Worm (Caenorhabditis elegans) whole organism, mixed stage, embryonic: Measurements from ENCODE around the gene clc-22.

Experiments
- M03D4.4 ChIP-seq: sonication (generic microtip); optimal IDR thresholded peaks from 2 replicates; lab custom pipeline; 2017; ENCODE audit warnings: mild to moderate bottlenecking, missing genetic modification characterization, missing compliant biosample characterization
- bed-3 ChIP-seq: fragments of 200-800 bp; sonication (Bioruptor generic); optimal IDR thresholded peaks from 3 replicates; lab custom pipeline; 2018; ENCODE audit warnings: mild to moderate bottlenecking, missing genetic modification characterization, moderate library complexity, missing compliant biosample characterization
- blmp-1 ChIP-seq: fragments of 150-350 bp; optimal IDR thresholded peaks from 2 replicates; lab custom pipeline; 2014; ENCODE audit warnings: missing biosample characterization, missing genetic modification characterization
- ceh-43 ChIP-seq: fragments of 200-800 bp; sonication (Bioruptor generic); optimal IDR thresholded peaks from 2 replicates; lab custom pipeline; 2018; ENCODE audit warnings: mild to moderate bottlenecking, missing genetic modification characterization, moderate library complexity, missing compliant biosample characterization
- ceh-83 ChIP-seq: fragments of 200-800 bp; sonication (Bioruptor generic); optimal IDR thresholded peaks from 2 replicates; lab custom pipeline; 2018; ENCODE audit warnings: mild to moderate bottlenecking, missing genetic modification characterization, missing compliant biosample characterization
- ces-1 ChIP-seq: fragments of 150-350 bp; optimal IDR thresholded peaks from 2 replicates; lab custom pipeline; 2014; ENCODE audit warnings: missing biosample characterization, missing genetic modification reagents, missing genetic modification characterization
- cnd-1 ChIP-seq: fragments of 200-800 bp; sonication (Bioruptor generic); optimal IDR thresholded peaks from 2 replicates; lab custom pipeline; 2018; ENCODE audit warnings: mild to moderate bottlenecking, missing genetic modification characterization, missing compliant biosample characterization
- drap-1 ChIP-seq: fragments of 200-800 bp; sonication (Bioruptor generic); optimal IDR thresholded peaks from 3 replicates; lab custom pipeline; 2018; ENCODE audit warnings: mild to moderate bottlenecking, missing genetic modification characterization, missing compliant biosample characterization
- elt-1 ChIP-seq: sonication (generic microtip); optimal IDR thresholded peaks from 2 replicates; lab custom pipeline; 2017; ENCODE audit warnings: missing genetic modification characterization, mild to moderate bottlenecking, missing compliant biosample characterization, antibody characterized with exemption, moderate library complexity, borderline replicate concordance; ENCODE audit not compliant: insufficient read depth
- elt-3 ChIP-seq: fragments of 150-350 bp; optimal IDR thresholded peaks from 2 replicates; lab custom pipeline; 2014; ENCODE audit warnings: missing biosample characterization, missing genetic modification characterization
- flh-1 ChIP-seq: fragments of 200-800 bp; sonication (Bioruptor generic); optimal IDR thresholded peaks from 2 replicates; lab custom pipeline; 2018; ENCODE audit warnings: mild to moderate bottlenecking, missing genetic modification characterization, moderate library complexity, missing compliant biosample characterization
- ham-2 ChIP-seq: fragments of 200-800 bp; sonication (Bioruptor generic); optimal IDR thresholded peaks from 2 replicates; lab custom pipeline; 2018; ENCODE audit warnings: mild to moderate bottlenecking, missing genetic modification characterization, missing compliant biosample characterization
- hlh-1 ChIP-seq: fragments of 150-350 bp; optimal IDR thresholded peaks from 2 replicates; lab custom pipeline; 2014; ENCODE audit warnings: missing biosample characterization, missing genetic modification reagents, missing genetic modification characterization
- lin-13 ChIP-seq: fragments of 150-350 bp; optimal IDR thresholded peaks from 2 replicates; lab custom pipeline; 2014; ENCODE audit warnings: missing biosample characterization, missing genetic modification characterization
- lin-32 ChIP-seq: fragments of 200-800 bp; sonication (Bioruptor generic); optimal IDR thresholded peaks from 2 replicates; lab custom pipeline; 2018; ENCODE audit warnings: mild to moderate bottlenecking, missing genetic modification characterization, missing compliant biosample characterization
- lsy-2 ChIP-seq: fragments of 150-350 bp; optimal IDR thresholded peaks from 2 replicates; lab custom pipeline; 2014; ENCODE audit warnings: missing biosample characterization, missing genetic modification characterization
- mep-1 ChIP-seq: fragments of 150-350 bp; optimal IDR thresholded peaks from 2 replicates; lab custom pipeline; 2017; ENCODE audit warnings: missing biosample characterization, missing genetic modification reagents, missing genetic modification characterization, inconsistent platforms
- mls-2 ChIP-seq: sonication (generic microtip); optimal IDR thresholded peaks from 2 replicates; lab custom pipeline; 2016; ENCODE audit warnings: mild to moderate bottlenecking, missing genetic modification characterization, moderate library complexity, missing compliant biosample characterization
- nhr-12 ChIP-seq: fragments of 150-350 bp; optimal IDR thresholded peaks from 2 replicates; lab custom pipeline; 2014; ENCODE audit warnings: missing biosample characterization, missing genetic modification characterization
- nhr-2 ChIP-seq: fragments of 150-350 bp; optimal IDR thresholded peaks from 2 replicates; lab custom pipeline; 2014; ENCODE audit warnings: missing biosample characterization, missing genetic modification characterization
- nhr-237 ChIP-seq: fragments of 150-350 bp; optimal IDR thresholded peaks from 2 replicates; lab custom pipeline; 2014; ENCODE audit warnings: missing biosample characterization, missing genetic modification characterization
- nhr-28 ChIP-seq: fragments of 150-350 bp; optimal IDR thresholded peaks from 2 replicates; lab custom pipeline; 2014; ENCODE audit warnings: missing biosample characterization, missing genetic modification characterization
- nhr-76 ChIP-seq: sonication (generic microtip); optimal IDR thresholded peaks from 2 replicates; lab custom pipeline; 2017; ENCODE audit warnings: missing biosample characterization, missing genetic modification characterization
- sem-2 ChIP-seq: fragments of 200-800 bp; sonication (Bioruptor generic); optimal IDR thresholded peaks from 2 replicates; lab custom pipeline; 2018; ENCODE audit warnings: mild to moderate bottlenecking, missing genetic modification characterization, missing compliant biosample characterization
- snpc-4 ChIP-seq: fragments of 150-350 bp; optimal IDR thresholded peaks from 2 replicates; lab custom pipeline; 2014; ENCODE audit warnings: missing biosample characterization, missing genetic modification characterization
- sptf-1 ChIP-seq: sonication (generic microtip); optimal IDR thresholded peaks from 2 replicates; lab custom pipeline; 2017; ENCODE audit warnings: mild to moderate bottlenecking, missing genetic modification characterization, moderate library complexity, missing compliant biosample characterization
- tbx-8 ChIP-seq: fragments of 200-800 bp; sonication (Bioruptor generic); optimal IDR thresholded peaks from 2 replicates; lab custom pipeline; 2018; ENCODE audit warnings: mild to moderate bottlenecking, missing genetic modification characterization, moderate library complexity, missing compliant biosample characterization
- unc-120 ChIP-seq: sonication (generic microtip); optimal IDR thresholded peaks from 2 replicates; lab custom pipeline; 2017; ENCODE audit warnings: missing genetic modification characterization, missing compliant biosample characterization; ENCODE audit not compliant: poor library complexity, severe bottlenecking
- unc-39 ChIP-seq: fragments of 150-350 bp; optimal IDR thresholded peaks from 2 replicates; lab custom pipeline; 2014; ENCODE audit warnings: missing biosample characterization, missing genetic modification characterization
- zip-8 ChIP-seq: fragments of 150-350 bp; optimal IDR thresholded peaks from 2 replicates; lab custom pipeline; 2014; ENCODE audit warnings: missing biosample characterization, missing genetic modification characterization
- ztf-11 ChIP-seq: fragments of 150-350 bp; optimal IDR thresholded peaks from 2 replicates; lab custom pipeline; 2014; ENCODE audit warnings: missing biosample characterization, missing genetic modification characterization

clc-22 gene

ce11 chrII:3999537-3999936, 3.7 kb upstream of the clc-22 start (continued):
- TF ChIP-seq nhr-76 (tag; lab: Kevin White, UChicago), result no peak
- no peak for TF ChIP-seq snpc-4
- TF ChIP-seq bed-3, result no peak
- TF ChIP-seq nhr-2 (tag; lab: Kevin White, UChicago), result no peak
- no peak for TF ChIP-seq zip-8 (tag; lab: Kevin White, UChicago)

- TF ChIP-seq lin-13 (tag; lab: Kevin White, UChicago), result no peak
These were observed 3.1 kb downstream of the clc-22 start, which contains the start of gene Y14H12A.1 for ce11 chrII:3992660-3993245. Y14H12A.1 (plus strand) TSS chrII:3993195.

- no peak for TF ChIP-seq nhr-28
- TF ChIP-seq ceh-83 (GFP tag; lab: Kevin White, UChicago), result no peak
- TF ChIP-seq nhr-2 (tag; lab: Kevin White, UChicago), result no peak
- TF ChIP-seq drap-1 (GFP tag; lab: Kevin White, UChicago), result no peak
- TF ChIP-seq cnd-1 (tag; lab: Kevin White, UChicago), result no peak
- no peak for TF ChIP-seq hlh-1 (tag; lab: Kevin White, UChicago)
- no peak for TF ChIP-seq blmp-1 (tag; lab: Kevin White, UChicago)
- no peak for TF ChIP-seq sem-2 (GFP tag; lab: Kevin White, UChicago)
- TF ChIP-seq, all 35 proteins: peak for 0
These were observed 3.8 kb downstream of the clc-22 start for ce11 chrII:3992029-3992428.

- no peak for TF ChIP-seq elt-1 (tag; lab: Kevin White, UChicago)
- TF ChIP-seq tbx-8 (GFP tag; lab: Kevin White, UChicago), result no peak
- TF ChIP-seq ceh-83 (GFP tag; lab: Kevin White, UChicago), result no peak
- TF ChIP-seq mep-1 (tag; lab: Kevin White, UChicago), result no peak
- no peak for TF ChIP-seq nhr-76 (tag; lab: Kevin White, UChicago)
- TF ChIP-seq ztf-11 (tag; lab: Kevin White, UChicago), result no peak
- no peak for TF ChIP-seq nhr-28
- no peak for TF ChIP-seq elt-3 (tag; lab: Kevin White, UChicago)
- no peak for TF ChIP-seq ham-2
- no peak for TF ChIP-seq unc-39 (tag; lab: Kevin White, UChicago)
- no peak for TF ChIP-seq nhr-12 (tag; lab: Kevin White, UChicago)
- no peak for TF ChIP-seq cnd-1 (tag; lab: Kevin White, UChicago)
- no peak for TF ChIP-seq bed-3
- no peak for TF ChIP-seq ces-1 (GFP tag; lab: Kevin White, UChicago)
- no peak for TF ChIP-seq lin-32 (GFP tag; lab: Kevin White, UChicago)
- no peak for TF ChIP-seq snpc-4
- TF ChIP-seq hlh-1 (tag; lab: Kevin White, UChicago), result no peak
- TF ChIP-seq zip-8 (tag; lab: Kevin White, UChicago), result no peak
- TF ChIP-seq M03D4.4, result no peak
- TF ChIP-seq, all 35 proteins: peak for 0
These were observed 5.2 kb downstream of the clc-22 start for ce11 chrII:3990706-3991105.

ce11 chrII:3989627-3990367, 6.1 kb downstream of the clc-22 start, which contains the start of gene Y14H12A.2:
Y14H12A.2 (minus strand) TSS chrII:3989677.
- TF ChIP-seq cnd-1 (tag; lab: Kevin White, UChicago) (no peak), sptf-1 (tag; lab: Kevin White, UChicago) (no peak), ham-2 (no peak), ceh-43 (GFP tag; lab: Kevin White, UChicago) (no peak), nhr-237 (tag; lab: Kevin White, UChicago) (no peak), mep-1 (tag; lab: Kevin White, UChicago) (no peak), unc-120 (tag; lab: Kevin White, UChicago) (no peak), ceh-83 (GFP tag; lab: Kevin White, UChicago) (no peak), flh-1 (GFP tag; lab: Kevin White, UChicago) (no peak), M03D4.4 (no peak), lsy-2 (no peak), blmp-1 (tag; lab: Kevin White, UChicago) (no peak), mls-2 (tag; lab: Kevin White, UChicago) (no peak)
